Worm (Caenorhabditis elegans) whole organism, L2 larva: ENCODE results near the gene idpa-2.

Source experiments
- alr-1 ChIP-seq: fragments of 150-350 bp; optimal IDR thresholded peaks from 2 replicates; lab custom pipeline; 2014; ENCODE audit warnings: missing biosample characterization, missing genetic modification characterization
- mdl-1 ChIP-seq, 2 experiments: fragments of 150-350 bp in 1 of 2; sonication (generic microtip) in 1 of 2; optimal IDR thresholded peaks; 2 replicates each; lab custom pipeline; 2017; ENCODE audit warnings: missing biosample characterization in 2 of 2, missing genetic modification characterization in 2 of 2
- nhr-11 ChIP-seq: fragments of 150-350 bp; optimal IDR thresholded peaks from 2 replicates; lab custom pipeline; 2014; ENCODE audit warnings: missing biosample characterization, missing genetic modification characterization
- snpc-4 ChIP-seq: fragments of 150-350 bp; optimal IDR thresholded peaks from 2 replicates; lab custom pipeline; 2014; ENCODE audit warnings: missing biosample characterization, missing genetic modification characterization
- ztf-11 ChIP-seq: sonication (generic microtip); optimal IDR thresholded peaks from 2 replicates; lab custom pipeline; 2017; ENCODE audit warnings: missing biosample characterization, missing genetic modification characterization

DNA sequence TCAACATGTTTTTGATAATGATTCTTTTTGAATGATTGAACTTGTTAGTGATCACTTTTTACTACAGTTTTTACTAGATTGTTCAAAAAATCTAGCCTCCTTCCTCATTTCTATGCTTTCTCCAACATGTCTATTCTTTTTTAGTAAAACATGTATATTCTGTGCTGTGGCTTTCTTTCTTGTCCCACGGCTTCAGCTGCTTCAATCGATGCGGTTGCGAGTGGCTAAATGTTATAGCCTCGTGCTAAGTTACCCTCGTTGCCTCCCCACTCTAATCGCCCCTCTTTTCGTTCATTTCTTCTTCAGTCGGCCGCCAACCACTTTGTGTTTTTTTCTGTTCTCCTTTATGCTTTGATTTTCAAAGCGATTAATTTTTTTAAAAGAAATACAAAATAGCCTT, 6.7 kb downstream of the idpa-2 start:
- TF ChIP-seq ztf-11 (tag; lab: Kevin White, UChicago) (no peak), nhr-11 (tag; lab: Kevin White, UChicago) (peak; percentile 13), alr-1 (no peak), snpc-4 (peak; percentile 8), mdl-1 (tag; optimal IDR thresholded peaks at IDR 0.05; lab: Kevin White, UChicago) (peak; percentile 45 to 58)
